Worm (Caenorhabditis elegans): ENCODE measurements around the gene ril-2.

DNA sequence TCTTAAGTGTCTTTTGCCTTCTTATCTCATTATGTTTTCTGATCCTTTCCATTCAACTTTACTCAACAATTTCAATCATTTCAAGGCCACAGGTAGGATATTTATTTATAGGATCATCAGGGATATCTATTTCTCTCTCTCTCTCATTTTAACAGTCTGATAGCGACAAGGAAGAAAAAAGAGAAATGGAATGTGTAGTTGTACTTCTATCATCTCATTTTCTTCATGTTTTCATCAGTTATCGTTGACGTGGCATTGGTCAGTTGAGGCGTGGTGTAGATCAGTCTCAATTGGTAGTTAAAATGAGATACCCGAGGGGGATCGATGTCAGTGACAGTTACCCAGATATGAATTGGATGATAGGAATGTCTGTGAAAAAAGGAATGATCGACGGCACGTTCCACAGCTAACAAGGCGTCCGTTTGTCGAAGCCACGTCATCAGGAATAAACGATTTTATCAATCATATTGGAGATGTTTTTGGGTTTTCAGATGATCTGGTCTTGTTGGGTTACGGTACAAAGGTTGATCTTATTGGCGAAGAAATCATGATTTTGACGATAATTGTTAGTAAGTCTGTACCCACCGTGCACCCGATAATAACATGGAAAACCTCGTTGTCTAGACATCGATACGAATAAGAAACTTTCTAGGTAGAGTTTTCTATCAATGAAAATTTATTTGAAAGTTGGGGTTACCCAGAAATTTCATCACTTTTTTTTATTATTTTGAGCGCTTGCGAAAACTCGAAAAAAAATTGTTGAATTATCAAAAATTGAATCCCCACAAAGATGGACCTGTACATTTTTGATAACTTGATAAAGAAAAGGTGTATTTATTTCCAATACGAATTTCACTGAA is 44.6 kb downstream of the ril-2 start:
- TF ChIP-seq snpc-4 (tag; optimal IDR thresholded peaks at IDR 0.05) (no peak), fos-1 (tag; optimal IDR thresholded peaks at IDR 0.05) (peak; percentile 15), mab-5 (tag; optimal IDR thresholded peaks at IDR 0.05) (no peak), nhr-23 (tag; optimal IDR thresholded peaks at IDR 0.05) (no peak), ztf-11 (tag; optimal IDR thresholded peaks at IDR 0.05) (no peak), ztf-4 (tag; optimal IDR thresholded peaks at IDR 0.05) (no peak), unc-62 (GFP tag; optimal IDR thresholded peaks at IDR 0.05) (no peak), nhr-237 (tag; optimal IDR thresholded peaks at IDR 0.05) (no peak), lin-13 (GFP tag; optimal IDR thresholded peaks at IDR 0.05) (no peak), F13H6.1 (tag; optimal IDR thresholded peaks at IDR 0.05) (no peak), ama-1 (optimal IDR thresholded peaks at IDR 0.05) (no peak), nhr-12 (tag; optimal IDR thresholded peaks at IDR 0.05) (no peak)
